Worm (Caenorhabditis elegans) whole organism, L4 larva: ENCODE measurements around the gene arrd-11.

ENCODE experiments used
- F49E8.2 ChIP-seq: sonication (generic microtip); optimal IDR thresholded peaks from 2 replicates; lab custom pipeline; 2016; ENCODE audit warnings: missing compliant biosample characterization, mild to moderate bottlenecking, missing genetic modification characterization, borderline replicate concordance
- ceh-82 ChIP-seq: sonication (generic microtip); optimal IDR thresholded peaks from 2 replicates; lab custom pipeline; 2017; ENCODE audit warnings: missing biosample characterization, missing genetic modification characterization

ce11 chrII:13723754-13724153 is 39.5 kb upstream of the arrd-11 start:
- TF ChIP-seq ceh-82 (tag; lab: Kevin White, UChicago) = no peak
- TF ChIP-seq F49E8.2 (tag; lab: Kevin White, UChicago) = no peak
